Fruit fly (Drosophila melanogaster): Measurements from ENCODE around the gene LManIV.

DNA sequence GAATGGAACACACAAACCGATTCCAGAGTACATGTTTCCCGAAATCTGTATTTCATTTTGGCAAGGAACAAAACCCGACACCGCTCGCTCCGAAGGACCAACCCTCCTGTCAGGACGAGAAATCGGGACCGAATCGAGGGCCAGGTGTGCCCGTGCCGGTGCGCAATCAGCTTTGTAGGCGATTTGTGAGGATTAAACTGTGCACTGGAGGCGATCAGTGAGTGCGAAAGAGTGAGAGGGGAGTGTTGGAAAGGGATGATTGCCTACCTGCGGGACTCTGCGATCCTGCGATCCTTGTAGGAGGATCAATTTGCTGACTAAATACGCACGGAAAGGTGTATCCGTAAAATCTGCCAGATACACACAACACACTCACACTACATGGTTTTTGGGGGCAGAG lies 37.7 kb upstream of the LManIV start:
- no peak for TF ChIP-seq CTCF (optimal IDR thresholded peaks at IDR 0.05)
- TF ChIP-seq CG8478 (optimal IDR thresholded peaks at IDR 0.05): no peak
